Fruit fly (Drosophila melanogaster) whole organism, embryonic: Measurements from ENCODE around the gene Oatp33Eb.
A peak's percentile ranks its signal among the peaks of the same experiment; 100 is the strongest.

Experiments
- CG10543 ChIP-seq: fragments of 200-800 bp; sonication (Bioruptor generic); optimal IDR thresholded peaks from 3 replicates; lab custom pipeline; 2017; ENCODE audit warnings: missing biosample characterization, mild to moderate bottlenecking, missing genetic modification characterization, moderate library complexity
- CG14710 ChIP-seq: fragments of 200-800 bp; sonication (Bioruptor generic); optimal IDR thresholded peaks from 3 replicates; lab custom pipeline; 2019; ENCODE audit warnings: missing biosample characterization, mild to moderate bottlenecking, missing genetic modification characterization, moderate library complexity
- CG17359 ChIP-seq: fragments of 200-800 bp; sonication (Bioruptor generic); optimal IDR thresholded peaks from 3 replicates; lab custom pipeline; 2018; ENCODE audit warnings: missing biosample characterization, mild to moderate bottlenecking, missing genetic modification characterization, moderate library complexity
- CG18599 ChIP-seq: fragments of 200-800 bp; sonication (Bioruptor generic); optimal IDR thresholded peaks from 3 replicates; lab custom pipeline; 2017; ENCODE audit warnings: missing biosample characterization, missing genetic modification characterization, mild to moderate bottlenecking, moderate library complexity, missing genetic modification reagents
- CG3281 ChIP-seq: fragments of 200-800 bp; sonication (Bioruptor generic); optimal IDR thresholded peaks from 3 replicates; lab custom pipeline; 2017; ENCODE audit warnings: missing biosample characterization, mild to moderate bottlenecking, missing genetic modification characterization
- CG34224 ChIP-seq: fragments of 200-800 bp; sonication (Bioruptor generic); IDR thresholded peaks from 3 replicates; pipeline ENCODE4 v1.3.6; 2022; ENCODE audit warnings: missing biosample characterization, missing genetic modification characterization; ENCODE audit not compliant: partially characterized antibody
- CG43689 ChIP-seq: fragments of 200-800 bp; sonication (Bioruptor generic); IDR thresholded peaks from 2 replicates; pipeline ENCODE4 v1.3.6; 2022; ENCODE audit warnings: missing biosample characterization, missing genetic modification characterization
- CG7745 ChIP-seq: fragments of 200-800 bp; sonication (Bioruptor generic); optimal IDR thresholded peaks from 2 replicates; lab custom pipeline; 2018; ENCODE audit warnings: missing biosample characterization, mild to moderate bottlenecking, missing genetic modification characterization, moderate library complexity
- CG7928 ChIP-seq: fragments of 200-800 bp; sonication (Bioruptor generic); optimal IDR thresholded peaks from 2 replicates; lab custom pipeline; 2017; ENCODE audit warnings: missing biosample characterization, mild to moderate bottlenecking, missing genetic modification characterization
- CG8290 ChIP-seq, 3 experiments: fragments of 200-800 bp; sonication (Bioruptor generic); optimal IDR thresholded peaks; 2 replicates each; lab custom pipeline; 2016 to 2019; ENCODE audit warnings: missing biosample characterization in 3 of 3, missing genetic modification characterization in 3 of 3, mild to moderate bottlenecking in 2 of 3, moderate library complexity in 1 of 3
- CG9437 ChIP-seq: fragments of 200-800 bp; sonication (Bioruptor generic); optimal IDR thresholded peaks from 2 replicates; lab custom pipeline; 2018; ENCODE audit warnings: missing biosample characterization, mild to moderate bottlenecking, missing genetic modification characterization
- D19A ChIP-seq: fragments of 200-800 bp; optimal IDR thresholded peaks from 3 replicates; lab custom pipeline; 2019; ENCODE audit warnings: missing biosample characterization, mild to moderate bottlenecking, missing genetic modification characterization, moderate library complexity
- Doc3 ChIP-seq: fragments of 200-800 bp; sonication (Bioruptor generic); IDR thresholded peaks from 3 replicates; pipeline ENCODE4 v1.3.6; 2022; ENCODE audit warnings: missing biosample characterization, missing genetic modification characterization; ENCODE audit not compliant: partially characterized antibody
- GATAe ChIP-seq: fragments of 200-800 bp; sonication (Bioruptor generic); conservative IDR thresholded peaks from 2 replicates; pipeline ENCODE4 v1.3.6; 2022; ENCODE audit warnings: missing biosample characterization, missing genetic modification characterization
- Hr78 ChIP-seq, 2 experiments: fragments of 200-800 bp in 1 of 2; fragments of >200 bp in 1 of 2; sonication (Bioruptor generic) in 1 of 2; optimal IDR thresholded peaks; 2 replicates each; lab custom pipeline; 2017 to 2019; ENCODE audit warnings: missing biosample characterization in 2 of 2, missing genetic modification characterization in 2 of 2, mild to moderate bottlenecking in 1 of 2, moderate library complexity in 1 of 2
- Meics ChIP-seq: fragments of 200-800 bp; sonication (Bioruptor generic); optimal IDR thresholded peaks from 2 replicates; lab custom pipeline; 2017; ENCODE audit warnings: missing biosample characterization, mild to moderate bottlenecking, missing genetic modification characterization
- Myb ChIP-seq: fragments of 200-800 bp; sonication (Bioruptor generic); optimal IDR thresholded peaks from 2 replicates; lab custom pipeline; 2016; ENCODE audit warnings: missing biosample characterization, missing genetic modification characterization
- Nf-YA ChIP-seq: fragments of 200-800 bp; sonication (Bioruptor generic); IDR thresholded peaks from 2 replicates; pipeline ENCODE4 v1.3.6; 2022; ENCODE audit warnings: missing biosample characterization, missing genetic modification characterization
- Oli ChIP-seq: fragments of 200-800 bp; sonication (Bioruptor generic); optimal IDR thresholded peaks from 2 replicates; lab custom pipeline; 2018; ENCODE audit warnings: missing biosample characterization, mild to moderate bottlenecking, missing genetic modification characterization, moderate library complexity
- Poxn ChIP-seq: fragments of 200-800 bp; sonication (Bioruptor generic); IDR thresholded peaks from 2 replicates; pipeline ENCODE4 v1.3.6; 2022; ENCODE audit warnings: missing biosample characterization, missing genetic modification characterization
- Ravus ChIP-seq: fragments of 200-800 bp; sonication (Bioruptor generic); IDR thresholded peaks from 2 replicates; pipeline ENCODE4 v1.3.6; 2022; ENCODE audit warnings: missing biosample characterization, missing genetic modification characterization
- Taf1 ChIP-seq: fragments of 200-800 bp; sonication (Bioruptor generic); IDR thresholded peaks from 2 replicates; pipeline ENCODE4 v1.3.6; 2022; ENCODE audit warnings: missing biosample characterization, missing genetic modification characterization
- Trl ChIP-seq, 3 experiments: fragments of >200 bp in 2 of 3; fragments of 200-800 bp in 1 of 3; sonication (Bioruptor generic) in 1 of 3; optimal IDR thresholded peaks; 2 replicates in 1 of 3; 3 replicates in 2 of 3; lab custom pipeline; 2016 to 2017; ENCODE audit warnings: missing biosample characterization in 1 of 3, missing genetic modification characterization in 1 of 3
- Xrp1 ChIP-seq: fragments of 200-800 bp; sonication (Bioruptor generic); IDR thresholded peaks from 2 replicates; pipeline ENCODE4 v1.3.6; 2022; ENCODE audit warnings: missing biosample characterization, missing genetic modification characterization
- ac ChIP-seq: fragments of 200-800 bp; sonication (Bioruptor generic); optimal IDR thresholded peaks from 3 replicates; lab custom pipeline; 2017; ENCODE audit warnings: missing biosample characterization, mild to moderate bottlenecking, missing genetic modification characterization
- aop ChIP-seq: fragments of 200-800 bp; sonication (Bioruptor generic); IDR thresholded peaks from 2 replicates; pipeline ENCODE4 v1.3.6; 2022; ENCODE audit warnings: missing biosample characterization, missing genetic modification characterization
- ato ChIP-seq: fragments of 200-800 bp; sonication (Bioruptor generic); IDR thresholded peaks from 2 replicates; pipeline ENCODE4 v1.3.6; 2022; ENCODE audit warnings: missing biosample characterization, missing genetic modification characterization; ENCODE audit not compliant: partially characterized antibody
- chif ChIP-seq, 2 experiments: fragments of 200-800 bp; sonication (Bioruptor generic); optimal IDR thresholded peaks; 3 replicates each; lab custom pipeline; 2016; ENCODE audit warnings: missing biosample characterization in 2 of 2, missing genetic modification characterization in 2 of 2
- corto ChIP-seq: fragments of 200-800 bp; sonication (Bioruptor generic); optimal IDR thresholded peaks from 2 replicates; lab custom pipeline; 2016; ENCODE audit warnings: missing biosample characterization, mild to moderate bottlenecking, missing genetic modification characterization, moderate library complexity
- dati ChIP-seq: fragments of 200-800 bp; sonication (Bioruptor generic); IDR thresholded peaks from 2 replicates; pipeline ENCODE4 v1.3.6; 2022; ENCODE audit warnings: missing biosample characterization, missing genetic modification characterization
- dimm ChIP-seq: fragments of 200-800 bp; sonication (Bioruptor generic); IDR thresholded peaks from 2 replicates; pipeline ENCODE4 v1.3.6; 2022; ENCODE audit warnings: missing biosample characterization, missing genetic modification characterization
- dmrt11E ChIP-seq: fragments of 200-800 bp; sonication (Bioruptor generic); optimal IDR thresholded peaks from 3 replicates; lab custom pipeline; 2018; ENCODE audit warnings: missing biosample characterization, mild to moderate bottlenecking, missing genetic modification characterization, moderate library complexity
- dmrt99B ChIP-seq: fragments of 200-800 bp; sonication (Bioruptor generic); optimal IDR thresholded peaks from 2 replicates; lab custom pipeline; 2018; ENCODE audit warnings: missing biosample characterization, mild to moderate bottlenecking, missing genetic modification characterization, moderate library complexity
- esg ChIP-seq: fragments of 200-800 bp; sonication (Bioruptor generic); conservative IDR thresholded peaks from 2 replicates; pipeline ENCODE4 v1.3.6; 2022; ENCODE audit warnings: missing biosample characterization, missing genetic modification characterization
- kay ChIP-seq: fragments of 200-800 bp; sonication (Bioruptor generic); optimal IDR thresholded peaks from 2 replicates; lab custom pipeline; 2016; ENCODE audit warnings: missing biosample characterization, missing genetic modification characterization
- klu ChIP-seq: fragments of 200-800 bp; sonication (Bioruptor generic); IDR thresholded peaks from 2 replicates; pipeline ENCODE4 v1.3.6; 2022; ENCODE audit warnings: missing biosample characterization, missing genetic modification characterization
- lola ChIP-seq, 3 experiments: fragments of >200 bp in 2 of 3; fragments of 200-800 bp in 1 of 3; sonication (Bioruptor generic) in 1 of 3; optimal IDR thresholded peaks; 2 replicates each; lab custom pipeline; 2017 to 2019; ENCODE audit warnings: missing biosample characterization in 3 of 3, missing genetic modification characterization in 3 of 3, mild to moderate bottlenecking in 1 of 3, moderate library complexity in 1 of 3
- maf-S ChIP-seq: fragments of 200-800 bp; sonication (Bioruptor generic); optimal IDR thresholded peaks from 2 replicates; lab custom pipeline; 2016; ENCODE audit warnings: missing biosample characterization, missing genetic modification characterization
- nau ChIP-seq: fragments of 200-800 bp; sonication (Bioruptor generic); optimal IDR thresholded peaks from 3 replicates; lab custom pipeline; 2017; ENCODE audit warnings: missing biosample characterization, mild to moderate bottlenecking, missing genetic modification characterization, missing genetic modification reagents
- nmo ChIP-seq: fragments of 200-800 bp; sonication (Bioruptor generic); optimal IDR thresholded peaks from 2 replicates; lab custom pipeline; 2018; ENCODE audit warnings: missing biosample characterization, mild to moderate bottlenecking, missing genetic modification characterization, moderate library complexity
- nom ChIP-seq: fragments of 200-800 bp; sonication (Bioruptor generic); optimal IDR thresholded peaks from 2 replicates; lab custom pipeline; 2017; ENCODE audit warnings: missing biosample characterization, missing genetic modification characterization, mild to moderate bottlenecking, moderate library complexity, missing genetic modification reagents
- phol ChIP-seq: fragments of 200-800 bp; sonication (Bioruptor generic); optimal IDR thresholded peaks from 3 replicates; lab custom pipeline; 2018; ENCODE audit warnings: missing biosample characterization, mild to moderate bottlenecking, missing genetic modification characterization, moderate library complexity
- pum ChIP-seq: fragments of 200-800 bp; sonication (Bioruptor generic); optimal IDR thresholded peaks from 2 replicates; lab custom pipeline; 2016; ENCODE audit warnings: missing biosample characterization, missing genetic modification characterization
- sens ChIP-seq: fragments of 200-800 bp; sonication (Bioruptor generic); peaks from one replicate; lab custom pipeline; 2016; ENCODE audit warnings: missing biosample characterization, missing genetic modification characterization
- sisA ChIP-seq: fragments of 200-800 bp; sonication (Bioruptor generic); IDR thresholded peaks from 2 replicates; pipeline ENCODE4 v1.3.6; 2022; ENCODE audit warnings: missing biosample characterization, missing genetic modification characterization
- tin ChIP-seq: fragments of 200-800 bp; sonication (Bioruptor generic); optimal IDR thresholded peaks from 3 replicates; lab custom pipeline; 2016; ENCODE audit warnings: missing biosample characterization, missing genetic modification characterization
- vfl ChIP-seq: fragments of 200-800 bp; sonication (Bioruptor generic); optimal IDR thresholded peaks from 2 replicates; lab custom pipeline; 2016; ENCODE audit warnings: missing biosample characterization, missing genetic modification characterization

Gene Oatp33Eb

dm6 chr2L:12421793-12422691 lies 26.2 kb upstream of the Oatp33Eb start (continued):
- TF ChIP-seq Ravus (GFP tag; lab: Robert Waterston, UW) (no peak), ato (GFP tag; lab: Robert Waterston, UW) (no peak), Oli (tag; lab: Kevin White, UChicago) (peak; percentile 30), CG14710 (tag; lab: Kevin White, UChicago) (no peak), Trl (optimal IDR thresholded peaks at IDR 0.05; lab: Kevin White, UChicago) (peak; percentile 63 to 67), Trl (GFP tag; optimal IDR thresholded peaks at IDR 0.05; lab: Kevin White, UChicago) (no peak), CG7745 (no peak), sisA (GFP tag; lab: Robert Waterston, UW) (0 out of 2 replicates have a peak, but pooled peaks have one; percentile 21), GATAe (GFP tag; lab: Robert Waterston, UW) (no peak), dati (GFP tag; lab: Robert Waterston, UW) (no peak), esg (GFP tag; lab: Robert Waterston, UW) (no peak), nom (no peak), tin (no peak), corto (GFP tag; lab: Kevin White, UChicago) (no peak), CG10543 (GFP tag; lab: Kevin White, UChicago) (no peak), klu (GFP tag; lab: Robert Waterston, UW) (no peak), nau (GFP tag; lab: Kevin White, UChicago) (no peak), pum (GFP tag; lab: Kevin White, UChicago) (no peak), CG18599 (GFP tag; lab: Kevin White, UChicago) (peak; percentile 14), CG8290 (GFP tag; optimal IDR thresholded peaks at IDR 0.05; lab: Kevin White, UChicago) (no peak), CG8290 (tag; optimal IDR thresholded peaks at IDR 0.05; lab: Kevin White, UChicago) (no peak), Meics (peak; percentile 4), CG43689 (GFP tag; lab: Robert Waterston, UW) (no peak), D19A (peak; percentile 95), kay (GFP tag; lab: Kevin White, UChicago) (no peak), dimm (no peak), maf-S (GFP tag; lab: Kevin White, UChicago) (no peak), ac (GFP tag; lab: Kevin White, UChicago) (no peak), CG9437 (no peak), Hr78 (GFP tag; optimal IDR thresholded peaks at IDR 0.05; lab: Kevin White, UChicago) (no peak), Poxn (no peak), Xrp1 (GFP tag; lab: Robert Waterston, UW) (peak; percentile 21; the same call in 1 of the 2 replicates), nmo (GFP tag; lab: Kevin White, UChicago) (no peak), phol (tag; lab: Kevin White, UChicago) (no peak), dmrt99B (tag; lab: Kevin White, UChicago) (peak; percentile 35), Myb (GFP tag; lab: Kevin White, UChicago) (no peak), sens (no peak), Taf1 (no peak), Doc3 (no peak; the same call in 2 of the 3 replicates), CG17359 (tag; lab: Kevin White, UChicago) (no peak), Nf-YA (GFP tag; lab: Robert Waterston, UW) (no peak), CG34224 (GFP tag; lab: Robert Waterston, UW) (peak; percentile 16; the same call in 1 of the 3 replicates), chif (GFP tag; optimal IDR thresholded peaks at IDR 0.05; lab: Kevin White, UChicago) (no peak), dmrt11E (no peak), vfl (no peak), CG7928 (no peak), CG3281 (GFP tag; lab: Kevin White, UChicago) (no peak), aop (GFP tag; lab: Robert Waterston, UW) (no peak), lola (GFP tag; optimal IDR thresholded peaks at IDR 0.05; lab: Kevin White, UChicago) (no peak)
